Worm (Caenorhabditis elegans) whole organism, L1 larva: ENCODE results near the gene Y54H5A.2.

Experiments
- ces-1 ChIP-seq: fragments of 150-350 bp; optimal IDR thresholded peaks from 2 replicates; lab custom pipeline; 2014; ENCODE audit warnings: missing biosample characterization, missing genetic modification reagents, missing genetic modification characterization
- lsy-2 ChIP-seq, 2 experiments: fragments of 150-350 bp; optimal IDR thresholded peaks; 2 replicates each; lab custom pipeline; 2014; ENCODE audit warnings: missing biosample characterization in 2 of 2, missing genetic modification characterization in 2 of 2
- nhr-20 ChIP-seq: sonication (generic microtip); optimal IDR thresholded peaks from 2 replicates; lab custom pipeline; 2016; ENCODE audit warnings: mild to moderate bottlenecking, missing genetic modification characterization, missing compliant biosample characterization
- snpc-4 ChIP-seq: fragments of 150-350 bp; optimal IDR thresholded peaks from 2 replicates; lab custom pipeline; 2014; ENCODE audit warnings: missing biosample characterization, missing genetic modification characterization
- unc-62 ChIP-seq: fragments of 150-350 bp; optimal IDR thresholded peaks from 2 replicates; lab custom pipeline; 2014; ENCODE audit warnings: missing biosample characterization, missing genetic modification reagents, missing genetic modification characterization

ce11 chrIII:5140559-5140958, 8.8 kb downstream of the Y54H5A.2 start:
- peak; percentile 40 to 73 for TF ChIP-seq lsy-2 (tag; optimal IDR thresholded peaks at IDR 0.05; lab: Kevin White, UChicago)
- TF ChIP-seq nhr-20: no peak
- no peak for TF ChIP-seq ces-1 (GFP tag; lab: Kevin White, UChicago)
- no peak for TF ChIP-seq snpc-4 (tag; lab: Kevin White, UChicago)
- no peak for TF ChIP-seq unc-62 (GFP tag; lab: Kevin White, UChicago)
